Fruit fly (Drosophila melanogaster) whole organism, embryonic: ENCODE results near the gene CG7518.

Source experiments
- BEAF-32 ChIP-seq: fragments of 200-800 bp; sonication (Bioruptor generic); optimal IDR thresholded peaks from 3 replicates; lab custom pipeline; 2017; ENCODE audit warnings: missing biosample characterization, missing genetic modification characterization, mild to moderate bottlenecking, moderate library complexity, missing genetic modification reagents
- Bgb ChIP-seq: fragments of 200-800 bp; sonication (Bioruptor generic); IDR thresholded peaks from 2 replicates; pipeline ENCODE4 v1.3.6; 2022; ENCODE audit warnings: missing biosample characterization, missing genetic modification characterization; ENCODE audit not compliant: partially characterized antibody
- CG10267 ChIP-seq: fragments of 200-800 bp; sonication (Bioruptor generic); optimal IDR thresholded peaks from 2 replicates; lab custom pipeline; 2018; ENCODE audit warnings: missing biosample characterization, mild to moderate bottlenecking, missing genetic modification characterization, moderate library complexity
- CG10462 ChIP-seq: fragments of 200-800 bp; sonication (Bioruptor generic); optimal IDR thresholded peaks from 2 replicates; lab custom pipeline; 2016; ENCODE audit warnings: missing biosample characterization, missing genetic modification characterization
- CG10979 ChIP-seq: fragments of 200-800 bp; sonication (Bioruptor generic); optimal IDR thresholded peaks from 2 replicates; lab custom pipeline; 2018; ENCODE audit warnings: missing biosample characterization, mild to moderate bottlenecking, missing genetic modification characterization, moderate library complexity
- CG11504 ChIP-seq: fragments of 200-800 bp; sonication (Bioruptor generic); optimal IDR thresholded peaks from 3 replicates; lab custom pipeline; 2019; ENCODE audit warnings: missing biosample characterization, mild to moderate bottlenecking, missing genetic modification characterization, moderate library complexity
- CG11560 ChIP-seq: fragments of 200-800 bp; sonication (Bioruptor generic); IDR thresholded peaks from 3 replicates; pipeline ENCODE4 v1.3.6; 2022; ENCODE audit warnings: missing biosample characterization, missing genetic modification characterization
- CG12104 ChIP-seq: fragments of 200-800 bp; sonication (Bioruptor generic); optimal IDR thresholded peaks from 3 replicates; lab custom pipeline; 2016; ENCODE audit warnings: missing biosample characterization, missing genetic modification characterization
- CG12391 ChIP-seq: fragments of 200-800 bp; sonication (Bioruptor generic); optimal IDR thresholded peaks from 3 replicates; lab custom pipeline; 2018; ENCODE audit warnings: missing biosample characterization, mild to moderate bottlenecking, missing genetic modification characterization, moderate library complexity
- CG1603 ChIP-seq: fragments of 200-800 bp; sonication (Bioruptor generic); optimal IDR thresholded peaks from 2 replicates; lab custom pipeline; 2019; ENCODE audit warnings: missing biosample characterization, mild to moderate bottlenecking, missing genetic modification characterization, moderate library complexity
- CG17829 ChIP-seq: fragments of 200-800 bp; optimal IDR thresholded peaks from 2 replicates; lab custom pipeline; 2019; ENCODE audit warnings: missing biosample characterization, mild to moderate bottlenecking, missing genetic modification characterization, moderate library complexity
- CG18011 ChIP-seq: fragments of 200-800 bp; sonication (Bioruptor generic); optimal IDR thresholded peaks from 2 replicates; lab custom pipeline; 2017; ENCODE audit warnings: missing biosample characterization, missing genetic modification characterization, mild to moderate bottlenecking, moderate library complexity, missing genotype
- CG31224 ChIP-seq: fragments of 200-800 bp; sonication (Bioruptor generic); IDR thresholded peaks from 2 replicates; pipeline ENCODE4 v1.3.6; 2022; ENCODE audit warnings: missing biosample characterization, missing genetic modification characterization
- CG31388 ChIP-seq: fragments of 200-800 bp; sonication (Bioruptor generic); optimal IDR thresholded peaks from 2 replicates; lab custom pipeline; 2016; ENCODE audit warnings: missing biosample characterization, missing genetic modification characterization
- CG31441 ChIP-seq: fragments of 200-800 bp; sonication (Bioruptor generic); IDR thresholded peaks from 2 replicates; pipeline ENCODE4 v1.3.6; 2022; ENCODE audit warnings: missing biosample characterization, missing genetic modification characterization
- CG34376 ChIP-seq: fragments of 200-800 bp; sonication (Bioruptor generic); optimal IDR thresholded peaks from 2 replicates; lab custom pipeline; 2018; ENCODE audit warnings: missing biosample characterization, mild to moderate bottlenecking, missing genetic modification characterization
- CG34422 ChIP-seq: fragments of 200-800 bp; sonication (Bioruptor generic); IDR thresholded peaks from 3 replicates; pipeline ENCODE4 v1.3.6; 2022; ENCODE audit warnings: missing biosample characterization, missing genetic modification characterization
- CG3995 ChIP-seq: fragments of 200-800 bp; sonication (Bioruptor generic); optimal IDR thresholded peaks from 3 replicates; lab custom pipeline; 2016; ENCODE audit warnings: missing biosample characterization, missing genetic modification characterization
- CG4617 ChIP-seq: fragments of 200-800 bp; sonication (Bioruptor generic); optimal IDR thresholded peaks from 3 replicates; lab custom pipeline; 2016; ENCODE audit warnings: missing biosample characterization, missing genetic modification characterization, borderline replicate concordance
- CG7556 ChIP-seq: fragments of 200-800 bp; sonication (Bioruptor generic); optimal IDR thresholded peaks from 2 replicates; lab custom pipeline; 2017; ENCODE audit warnings: missing biosample characterization, mild to moderate bottlenecking, missing genetic modification characterization
- CG7963 ChIP-seq: fragments of 200-800 bp; sonication (Bioruptor generic); IDR thresholded peaks from 3 replicates; pipeline ENCODE4 v1.3.6; 2022; ENCODE audit warnings: missing biosample characterization, missing genetic modification characterization; ENCODE audit not compliant: partially characterized antibody
- CG8478 ChIP-seq: fragments of >200 bp; optimal IDR thresholded peaks from 2 replicates; lab custom pipeline; 2018
- CG9797 ChIP-seq: fragments of 200-800 bp; sonication (Bioruptor generic); optimal IDR thresholded peaks from 3 replicates; lab custom pipeline; 2018; ENCODE audit warnings: missing biosample characterization, mild to moderate bottlenecking, missing genetic modification characterization
- CrebB ChIP-seq: fragments of 200-800 bp; sonication (Bioruptor generic); optimal IDR thresholded peaks from 3 replicates; lab custom pipeline; 2018; ENCODE audit warnings: missing biosample characterization, mild to moderate bottlenecking, missing genetic modification characterization
- Dll ChIP-seq: fragments of 200-800 bp; sonication (Bioruptor generic); IDR thresholded peaks from 4 replicates; pipeline ENCODE4 v1.3.6; 2022; ENCODE audit warnings: missing biosample characterization, missing genetic modification characterization; ENCODE audit not compliant: partially characterized antibody
- Ets97D ChIP-seq: fragments of 200-800 bp; sonication (Bioruptor generic); optimal IDR thresholded peaks from 3 replicates; lab custom pipeline; 2016; ENCODE audit warnings: missing biosample characterization, missing genetic modification characterization
- MESR4 ChIP-seq: fragments of 200-800 bp; sonication (Bioruptor generic); optimal IDR thresholded peaks from 2 replicates; lab custom pipeline; 2018; ENCODE audit warnings: missing biosample characterization, mild to moderate bottlenecking, missing genetic modification characterization, moderate library complexity
- Stat92E ChIP-seq, 3 experiments: fragments of >200 bp in 2 of 3; fragments of 200-800 bp in 1 of 3; sonication (Bioruptor generic) in 1 of 3; optimal IDR thresholded peaks; 2 replicates each; lab custom pipeline; 2017 to 2019; ENCODE audit warnings: missing biosample characterization in 3 of 3, missing genetic modification characterization in 3 of 3, mild to moderate bottlenecking in 1 of 3, moderate library complexity in 1 of 3
- YL-1 ChIP-seq: fragments of 200-800 bp; sonication (Bioruptor generic); optimal IDR thresholded peaks from 3 replicates; lab custom pipeline; 2017; ENCODE audit warnings: missing biosample characterization, mild to moderate bottlenecking, missing genetic modification characterization
- ac ChIP-seq: fragments of 200-800 bp; sonication (Bioruptor generic); optimal IDR thresholded peaks from 3 replicates; lab custom pipeline; 2017; ENCODE audit warnings: missing biosample characterization, mild to moderate bottlenecking, missing genetic modification characterization
- ato ChIP-seq: fragments of 200-800 bp; sonication (Bioruptor generic); IDR thresholded peaks from 2 replicates; pipeline ENCODE4 v1.3.6; 2022; ENCODE audit warnings: missing biosample characterization, missing genetic modification characterization; ENCODE audit not compliant: partially characterized antibody
- chinmo ChIP-seq: fragments of 200-800 bp; sonication (Bioruptor generic); IDR thresholded peaks from 4 replicates; pipeline ENCODE4 v1.3.6; 2022; ENCODE audit warnings: missing biosample characterization, missing genetic modification characterization; ENCODE audit not compliant: partially characterized antibody
- croc ChIP-seq: fragments of 200-800 bp; sonication (Bioruptor generic); conservative IDR thresholded peaks from 3 replicates; pipeline ENCODE4 v1.3.6; 2022; ENCODE audit warnings: missing biosample characterization, missing genetic modification characterization
- crp ChIP-seq, 2 experiments: fragments of 200-800 bp; sonication (Bioruptor generic); optimal IDR thresholded peaks; 2 replicates in 1 of 2; 3 replicates in 1 of 2; lab custom pipeline; 2017; ENCODE audit warnings: missing biosample characterization in 2 of 2, missing genetic modification characterization in 2 of 2, mild to moderate bottlenecking in 1 of 2, moderate library complexity in 1 of 2
- ems ChIP-seq: fragments of 200-800 bp; sonication (Bioruptor generic); optimal IDR thresholded peaks from 3 replicates; lab custom pipeline; 2016; ENCODE audit warnings: missing biosample characterization, missing genetic modification characterization
- esg ChIP-seq: fragments of 200-800 bp; sonication (Bioruptor generic); conservative IDR thresholded peaks from 2 replicates; pipeline ENCODE4 v1.3.6; 2022; ENCODE audit warnings: missing biosample characterization, missing genetic modification characterization
- gfzf ChIP-seq: fragments of 200-800 bp; sonication (Bioruptor generic); optimal IDR thresholded peaks from 2 replicates; lab custom pipeline; 2016; ENCODE audit warnings: missing biosample characterization, mild to moderate bottlenecking, missing genetic modification characterization, moderate library complexity
- gt ChIP-seq: fragments of 200-800 bp; sonication (Bioruptor generic); IDR thresholded peaks from 2 replicates; pipeline ENCODE4 v1.3.6; 2022; ENCODE audit warnings: missing biosample characterization, missing genetic modification characterization
- hkb ChIP-seq, 2 experiments: fragments of 200-800 bp in 1 of 2; fragments of >200 bp in 1 of 2; sonication (Bioruptor generic) in 1 of 2; IDR thresholded peaks in 1 of 2; optimal IDR thresholded peaks in 1 of 2; 2 replicates each; pipeline versions ENCODE4 v1.3.6 to Lab custom; 2017 to 2022; ENCODE audit warnings: missing biosample characterization in 1 of 2, missing genetic modification characterization in 1 of 2
- nmo ChIP-seq: fragments of 200-800 bp; sonication (Bioruptor generic); optimal IDR thresholded peaks from 2 replicates; lab custom pipeline; 2018; ENCODE audit warnings: missing biosample characterization, mild to moderate bottlenecking, missing genetic modification characterization, moderate library complexity
- pzg ChIP-seq: fragments of 200-800 bp; sonication (Bioruptor generic); optimal IDR thresholded peaks from 3 replicates; lab custom pipeline; 2018; ENCODE audit warnings: missing biosample characterization, mild to moderate bottlenecking, missing genetic modification characterization, moderate library complexity
- row ChIP-seq: fragments of 200-800 bp; sonication (Bioruptor generic); IDR thresholded peaks from 3 replicates; pipeline ENCODE4 v1.3.6; 2022; ENCODE audit warnings: missing biosample characterization, missing genetic modification characterization
- seq ChIP-seq: fragments of 200-800 bp; sonication (Bioruptor generic); IDR thresholded peaks from 2 replicates; pipeline ENCODE4 v1.3.6; 2022; ENCODE audit warnings: missing biosample characterization, missing genetic modification characterization
- sqz ChIP-seq: fragments of 200-800 bp; sonication (Bioruptor generic); optimal IDR thresholded peaks from 3 replicates; lab custom pipeline; 2018; ENCODE audit warnings: missing biosample characterization, mild to moderate bottlenecking, missing genetic modification characterization
- trem ChIP-seq: fragments of 200-800 bp; optimal IDR thresholded peaks from 3 replicates; lab custom pipeline; 2019; ENCODE audit warnings: missing biosample characterization, mild to moderate bottlenecking, missing genetic modification characterization, moderate library complexity
- unpg ChIP-seq: fragments of 200-800 bp; sonication (Bioruptor generic); optimal IDR thresholded peaks from 3 replicates; lab custom pipeline; 2018; ENCODE audit warnings: missing biosample characterization, mild to moderate bottlenecking, missing genetic modification characterization, moderate library complexity
- zfh1 ChIP-seq: fragments of 200-800 bp; sonication (Bioruptor generic); IDR thresholded peaks from 3 replicates; pipeline ENCODE4 v1.3.6; 2022; ENCODE audit warnings: missing biosample characterization, missing genetic modification characterization

Gene CG7518

DNA sequence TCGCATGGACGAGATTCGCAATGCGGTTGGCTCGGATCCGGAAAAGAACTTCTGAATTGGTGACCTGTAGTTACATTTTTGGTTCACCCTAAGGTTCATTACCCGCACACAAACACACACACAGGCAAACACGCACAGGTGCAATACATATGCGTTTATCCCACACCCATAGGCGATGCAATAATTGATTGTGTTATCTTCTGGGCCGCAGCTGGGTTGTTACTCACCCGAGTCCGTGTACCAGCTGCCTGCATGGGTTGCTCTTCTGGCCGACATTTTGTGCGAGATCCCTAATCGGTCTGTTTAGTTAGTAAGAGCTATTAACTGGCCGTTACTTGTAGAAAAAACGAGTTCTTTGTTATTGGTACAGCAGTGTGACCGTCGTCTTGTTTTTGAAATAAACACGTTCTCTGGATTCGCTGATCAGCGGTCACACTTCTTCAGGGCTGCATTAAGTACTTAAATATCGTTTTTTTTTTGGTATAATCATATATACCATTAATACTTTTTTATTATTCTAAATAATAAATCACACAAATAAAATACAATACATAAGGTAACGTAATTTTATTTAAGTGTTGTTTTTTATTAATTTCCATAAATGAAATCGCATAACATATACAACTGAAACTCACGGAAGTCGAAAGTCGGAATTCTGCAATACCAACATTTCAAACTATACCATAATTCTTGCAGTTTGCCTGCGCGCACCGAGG is 13.2 kb downstream of the CG7518 start, which contains the start of gene CG8031 (continued):
- TF ChIP-seq gt (GFP tag; lab: Robert Waterston, UW) (no peak), trem (peak; percentile 26), CG31388 (no peak), croc (GFP tag; lab: Robert Waterston, UW) (no peak), CG9797 (GFP tag; lab: Kevin White, UChicago) (peak; percentile 97), seq (GFP tag; lab: Robert Waterston, UW) (0 out of 2 replicates have a peak, but pooled peaks have one; percentile 9), ac (GFP tag; lab: Kevin White, UChicago) (no peak), gfzf (GFP tag; lab: Kevin White, UChicago) (peak; percentile 82), CG12391 (peak; percentile 41), CG8478 (peak; percentile 21), BEAF-32 (GFP tag; lab: Kevin White, UChicago) (peak; percentile 60), Dll (GFP tag; lab: Robert Waterston, UW) (0 out of 4 replicates have a peak, but pooled peaks have one; percentile 17), CG1603 (tag; lab: Kevin White, UChicago) (no peak), nmo (GFP tag; lab: Kevin White, UChicago) (peak; percentile 68), esg (no peak), row (GFP tag; lab: Robert Waterston, UW) (peak; percentile 38; the same call in 1 of the 3 replicates), CG7556 (no peak), CG11504 (tag; lab: Kevin White, UChicago) (no peak), CG10979 (tag; lab: Kevin White, UChicago) (peak; percentile 11), Stat92E (GFP tag; optimal IDR thresholded peaks at IDR 0.05; lab: Kevin White, UChicago) (no peak), ems (GFP tag; lab: Kevin White, UChicago) (no peak), CG31441 (GFP tag; lab: Robert Waterston, UW) (no peak), chinmo (GFP tag; lab: Robert Waterston, UW) (peak; percentile 91; the same call in 3 of the 4 replicates), CG4617 (GFP tag; lab: Kevin White, UChicago) (peak; percentile 58), CG3995 (GFP tag; lab: Kevin White, UChicago) (no peak), hkb (optimal IDR thresholded peaks at IDR 0.05; lab: Kevin White, UChicago) (peak; percentile 24), hkb (GFP tag; IDR thresholded peaks at IDR 0.05; lab: Robert Waterston, UW) (peak; percentile 29), YL-1 (GFP tag; lab: Kevin White, UChicago) (peak; percentile 46), CG31224 (GFP tag; lab: Robert Waterston, UW) (no peak), CG11560 (tag; lab: Robert Waterston, UW) (no peak), CG18011 (GFP tag; lab: Kevin White, UChicago) (no peak), CG17829 (tag; lab: Kevin White, UChicago) (peak; percentile 7), pzg (GFP tag; lab: Kevin White, UChicago) (peak; percentile 62), ato (no peak), CG10462 (GFP tag; lab: Kevin White, UChicago) (no peak), Ets97D (GFP tag; lab: Kevin White, UChicago) (peak; percentile 16), CG34422 (GFP tag; lab: Robert Waterston, UW) (peak; percentile 66; the same call in 2 of the 3 replicates), MESR4 (peak; percentile 97), sqz (no peak), CrebB (tag; lab: Kevin White, UChicago) (no peak), zfh1 (0 out of 3 replicates have a peak, but pooled peaks have one; percentile 16), crp (GFP tag; optimal IDR thresholded peaks at IDR 0.05; lab: Kevin White, UChicago) (peak in 1 of 2 experiments; percentile 6), Bgb (GFP tag; lab: Robert Waterston, UW) (0 out of 2 replicates have a peak, but pooled peaks have one; percentile 17), CG7963 (no peak), CG10267 (tag; lab: Kevin White, UChicago) (peak; percentile 60), CG34376 (GFP tag; lab: Kevin White, UChicago) (no peak), unpg (GFP tag; lab: Kevin White, UChicago) (no peak), CG12104 (GFP tag; lab: Kevin White, UChicago) (peak; percentile 14)
